Fruit fly (Drosophila melanogaster): ENCODE results near the gene CG15531.

The CG15531 gene

dm6 chr3R:30224577-30224976 is 28.5 kb upstream of the CG15531 start:
- no peak for TF ChIP-seq Hr96 (GFP tag; optimal IDR thresholded peaks at IDR 0.05)
- TF ChIP-seq Crg-1 (GFP tag; optimal IDR thresholded peaks at IDR 0.05), result no peak
- no peak for TF ChIP-seq kay (GFP tag; ENCODE audit: borderline replicate concordance)
- TF ChIP-seq Clk (GFP tag; optimal IDR thresholded peaks at IDR 0.05), result no peak
- no peak for TF ChIP-seq cic (GFP tag; optimal IDR thresholded peaks at IDR 0.05)
- no peak for TF ChIP-seq pad (GFP tag; optimal IDR thresholded peaks at IDR 0.05)
- TF ChIP-seq CG11617 (GFP tag; optimal IDR thresholded peaks at IDR 0.05), result no peak
- no peak for TF ChIP-seq CG1620 (GFP tag; optimal IDR thresholded peaks at IDR 0.05)
- no peak for TF ChIP-seq CG12768 (GFP tag; optimal IDR thresholded peaks at IDR 0.05)
- no peak for TF ChIP-seq ovo (GFP tag; optimal IDR thresholded peaks at IDR 0.05)
- no peak for TF ChIP-seq Mnt (GFP tag; optimal IDR thresholded peaks at IDR 0.05)
- TF ChIP-seq CG7045 (GFP tag; optimal IDR thresholded peaks at IDR 0.05), result no peak
- no peak for TF ChIP-seq CG7101 (tag; optimal IDR thresholded peaks at IDR 0.05)
- TF ChIP-seq tj (GFP tag; optimal IDR thresholded peaks at IDR 0.05), result no peak
- no peak for TF ChIP-seq CG14711 (tag; optimal IDR thresholded peaks at IDR 0.05)

- TF ChIP-seq CG11617 (GFP tag; optimal IDR thresholded peaks at IDR 0.05) (no peak), cic (GFP tag; optimal IDR thresholded peaks at IDR 0.05) (no peak), CG12768 (GFP tag; optimal IDR thresholded peaks at IDR 0.05) (no peak), Mnt (GFP tag; optimal IDR thresholded peaks at IDR 0.05) (no peak), CG33017 (tag; optimal IDR thresholded peaks at IDR 0.05) (no peak), bab1 (GFP tag; optimal IDR thresholded peaks at IDR 0.05) (no peak), toe (GFP tag; optimal IDR thresholded peaks at IDR 0.05) (no peak), Clk (GFP tag; optimal IDR thresholded peaks at IDR 0.05) (no peak), Crg-1 (GFP tag; optimal IDR thresholded peaks at IDR 0.05) (no peak), tj (GFP tag; optimal IDR thresholded peaks at IDR 0.05) (no peak), CG7045 (GFP tag; optimal IDR thresholded peaks at IDR 0.05) (no peak), cnc (optimal IDR thresholded peaks at IDR 0.05) (no peak), CG7101 (tag; optimal IDR thresholded peaks at IDR 0.05) (no peak), kay (GFP tag; ENCODE audit: borderline replicate concordance) (no peak), pad (GFP tag; optimal IDR thresholded peaks at IDR 0.05) (no peak), ovo (GFP tag; optimal IDR thresholded peaks at IDR 0.05) (no peak), CG5204 (GFP tag; optimal IDR thresholded peaks at IDR 0.05) (no peak), CG14711 (tag; optimal IDR thresholded peaks at IDR 0.05) (no peak)
These were observed 26.2 kb upstream of the CG15531 start for dm6 chr3R:30222236-30222635.

- TF ChIP-seq Crg-1 (GFP tag; optimal IDR thresholded peaks at IDR 0.05) (no peak), Mnt (GFP tag; optimal IDR thresholded peaks at IDR 0.05) (no peak), CG14711 (tag; optimal IDR thresholded peaks at IDR 0.05) (no peak), pad (GFP tag; optimal IDR thresholded peaks at IDR 0.05) (no peak), Clk (GFP tag; optimal IDR thresholded peaks at IDR 0.05) (no peak), tj (GFP tag; optimal IDR thresholded peaks at IDR 0.05) (no peak), bab1 (GFP tag; optimal IDR thresholded peaks at IDR 0.05) (no peak), CG7101 (tag; optimal IDR thresholded peaks at IDR 0.05) (no peak), Hr96 (GFP tag; optimal IDR thresholded peaks at IDR 0.05) (no peak), ovo (GFP tag; optimal IDR thresholded peaks at IDR 0.05) (no peak), CG7045 (GFP tag; optimal IDR thresholded peaks at IDR 0.05) (no peak), CG5204 (GFP tag; optimal IDR thresholded peaks at IDR 0.05) (no peak), kay (GFP tag; ENCODE audit: borderline replicate concordance) (no peak), CG11617 (GFP tag; optimal IDR thresholded peaks at IDR 0.05) (no peak), CG1620 (GFP tag; optimal IDR thresholded peaks at IDR 0.05) (no peak), cic (GFP tag; optimal IDR thresholded peaks at IDR 0.05) (no peak), CG33017 (tag; optimal IDR thresholded peaks at IDR 0.05) (no peak), CG12768 (GFP tag; optimal IDR thresholded peaks at IDR 0.05) (no peak), toe (GFP tag; optimal IDR thresholded peaks at IDR 0.05) (no peak), cnc (optimal IDR thresholded peaks at IDR 0.05) (no peak)
These were observed 20.2 kb upstream of the CG15531 start, which contains the start of gene CecC for dm6 chr3R:30216210-30216609. CecC (plus strand) TSS chr3R:30216484.

- no peak for TF ChIP-seq CG33017 (tag; optimal IDR thresholded peaks at IDR 0.05)
These were observed 19.0 kb upstream of the CG15531 start for dm6 chr3R:30215020-30215419.

- no peak for TF ChIP-seq pad (GFP tag; optimal IDR thresholded peaks at IDR 0.05)
- no peak for TF ChIP-seq CG7101 (tag; optimal IDR thresholded peaks at IDR 0.05)
- TF ChIP-seq toe (GFP tag; optimal IDR thresholded peaks at IDR 0.05), result no peak
- no peak for TF ChIP-seq CG14711 (tag; optimal IDR thresholded peaks at IDR 0.05)
- no peak for TF ChIP-seq tj (GFP tag; optimal IDR thresholded peaks at IDR 0.05)
- TF ChIP-seq Crg-1 (GFP tag; optimal IDR thresholded peaks at IDR 0.05), result no peak
- TF ChIP-seq CG12768 (GFP tag; optimal IDR thresholded peaks at IDR 0.05), result no peak
- TF ChIP-seq CG33017 (tag; optimal IDR thresholded peaks at IDR 0.05), result no peak
- TF ChIP-seq kay (GFP tag; ENCODE audit: borderline replicate concordance), result no peak
- TF ChIP-seq CG11617 (GFP tag; optimal IDR thresholded peaks at IDR 0.05), result no peak
- TF ChIP-seq CG1620 (GFP tag; optimal IDR thresholded peaks at IDR 0.05), result no peak
- TF ChIP-seq bab1 (GFP tag; optimal IDR thresholded peaks at IDR 0.05), result no peak
These were observed 17.7 kb upstream of the CG15531 start, which contains the start of gene CecB for dm6 chr3R:30213697-30214096. CecB (minus strand) TSS chr3R:30213797.

- TF ChIP-seq Hr96 (GFP tag; optimal IDR thresholded peaks at IDR 0.05), result no peak
- no peak for TF ChIP-seq Clk (GFP tag; optimal IDR thresholded peaks at IDR 0.05)
- TF ChIP-seq pad (GFP tag; optimal IDR thresholded peaks at IDR 0.05), result no peak
- TF ChIP-seq CG11617 (GFP tag; optimal IDR thresholded peaks at IDR 0.05), result no peak
- no peak for TF ChIP-seq ovo (GFP tag; optimal IDR thresholded peaks at IDR 0.05)
- no peak for TF ChIP-seq Mnt (GFP tag; optimal IDR thresholded peaks at IDR 0.05)
- no peak for TF ChIP-seq Crg-1 (GFP tag; optimal IDR thresholded peaks at IDR 0.05)
- TF ChIP-seq CG7101 (tag; optimal IDR thresholded peaks at IDR 0.05), result no peak
- TF ChIP-seq cnc (optimal IDR thresholded peaks at IDR 0.05), result no peak
- TF ChIP-seq tj (GFP tag; optimal IDR thresholded peaks at IDR 0.05), result no peak
- TF ChIP-seq toe (GFP tag; optimal IDR thresholded peaks at IDR 0.05), result no peak
- TF ChIP-seq CG14711 (tag; optimal IDR thresholded peaks at IDR 0.05), result no peak
- TF ChIP-seq CG7045 (GFP tag; optimal IDR thresholded peaks at IDR 0.05), result no peak
- no peak for TF ChIP-seq CG5204 (GFP tag; optimal IDR thresholded peaks at IDR 0.05)
- TF ChIP-seq CG33017 (tag; optimal IDR thresholded peaks at IDR 0.05), result no peak
These were observed 15.8 kb upstream of the CG15531 start, which contains the start of gene CecA2 for dm6 chr3R:30211856-30212255. CecA2 (plus strand) TSS chr3R:30212156.

Data from whole organism, adult.